Worm (Caenorhabditis elegans) whole organism, L3 larva: ENCODE data around the gene hrg-5.

Experiments used
- aly-2 ChIP-seq: fragments of 150-350 bp; optimal IDR thresholded peaks from 2 replicates; lab custom pipeline; 2014; ENCODE audit warnings: missing biosample characterization, missing genetic modification characterization
- ama-1 ChIP-seq: fragments of 150-350 bp; optimal IDR thresholded peaks from 2 replicates; lab custom pipeline; 2018
- ceh-28 ChIP-seq: fragments of 150-350 bp; optimal IDR thresholded peaks from 2 replicates; lab custom pipeline; 2014; ENCODE audit warnings: missing biosample characterization, missing genetic modification reagents, missing genetic modification characterization
- daf-12 ChIP-seq: fragments of 150-350 bp; optimal IDR thresholded peaks from 2 replicates; lab custom pipeline; 2014; ENCODE audit warnings: missing biosample characterization, missing genetic modification reagents, missing genetic modification characterization
- egl-5 ChIP-seq: fragments of 150-350 bp; optimal IDR thresholded peaks from 2 replicates; lab custom pipeline; 2017; ENCODE audit warnings: missing biosample characterization, missing genetic modification reagents, missing genetic modification characterization, inconsistent platforms
- elt-1 ChIP-seq: fragments of 150-350 bp; optimal IDR thresholded peaks from 2 replicates; lab custom pipeline; 2014; ENCODE audit warnings: missing biosample characterization, missing genetic modification characterization
- elt-2 ChIP-seq: sonication (generic microtip); optimal IDR thresholded peaks from 2 replicates; lab custom pipeline; 2016; ENCODE audit warnings: missing genetic modification reagents, mild to moderate bottlenecking, missing genetic modification characterization, missing compliant biosample characterization
- lin-39 ChIP-seq: fragments of 150-350 bp; optimal IDR thresholded peaks from 2 replicates; lab custom pipeline; 2018; ENCODE audit warnings: missing biosample characterization, missing genetic modification reagents, missing genetic modification characterization
- mdl-1 ChIP-seq: fragments of 150-350 bp; optimal IDR thresholded peaks from 2 replicates; lab custom pipeline; 2014; ENCODE audit warnings: missing biosample characterization, missing genetic modification characterization
- nfya-1 ChIP-seq: sonication (generic microtip); optimal IDR thresholded peaks from 2 replicates; lab custom pipeline; 2017; ENCODE audit warnings: missing genetic modification characterization, mild to moderate bottlenecking, missing compliant biosample characterization, antibody characterized with exemption, moderate library complexity; ENCODE audit not compliant: insufficient read depth
- sea-2 ChIP-seq: fragments of 150-350 bp; sonication (generic microtip); optimal IDR thresholded peaks from 4 replicates; lab custom pipeline; 2014; ENCODE audit warnings: missing biosample characterization, missing genetic modification reagents, missing genetic modification characterization

DNA sequence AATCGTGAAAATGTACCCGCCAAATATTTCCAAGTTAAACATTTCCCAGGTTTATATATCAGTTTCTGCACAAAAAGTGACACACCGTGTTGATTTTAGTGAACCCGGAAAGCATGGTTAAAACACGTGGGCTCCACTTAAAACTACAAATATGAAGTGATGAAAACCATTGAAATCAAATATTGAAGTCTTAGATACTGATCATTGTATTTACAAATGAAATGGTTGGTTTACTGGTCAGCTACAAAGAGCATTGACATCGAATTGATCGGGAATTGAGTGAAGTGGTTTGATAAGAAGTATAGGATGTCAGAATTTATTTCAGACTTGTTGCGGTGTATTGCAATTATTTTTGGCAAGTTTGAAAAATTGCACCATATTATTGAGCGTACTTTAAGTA is at the start of gene hrg-5:
- TF ChIP-seq ceh-28 (no peak), ama-1 (lab: Kevin White, UChicago) (no peak), elt-2 (tag; lab: Kevin White, UChicago) (peak; percentile 33), egl-5 (tag; lab: Kevin White, UChicago) (no peak), mdl-1 (tag; lab: Kevin White, UChicago) (no peak), daf-12 (tag; lab: Kevin White, UChicago) (no peak), lin-39 (tag; lab: Kevin White, UChicago) (no peak), nfya-1 (tag; lab: Kevin White, UChicago) (no peak), elt-1 (tag; lab: Kevin White, UChicago) (no peak), aly-2 (no peak), sea-2 (no peak)
